Worm (Caenorhabditis elegans): ENCODE data around the gene F58H1.2.

The F58H1.2 gene

ce11 chrV:11941664-11942063, 12.8 kb downstream of the F58H1.2 start:
- no peak for TF ChIP-seq elt-3 (tag; optimal IDR thresholded peaks at IDR 0.05)
- no peak for TF ChIP-seq nhr-43 (tag; optimal IDR thresholded peaks at IDR 0.05; ENCODE audit: poor library complexity, severe bottlenecking)
- no peak for TF ChIP-seq nhr-12 (tag; optimal IDR thresholded peaks at IDR 0.05)
- peak; percentile 99 for TF ChIP-seq elt-2 (tag; optimal IDR thresholded peaks at IDR 0.05)
- no peak for TF ChIP-seq sea-2 (GFP tag; optimal IDR thresholded peaks at IDR 0.05)
- no peak for TF ChIP-seq nhr-237 (tag; optimal IDR thresholded peaks at IDR 0.05)
- no peak for TF ChIP-seq mdl-1 (tag; optimal IDR thresholded peaks at IDR 0.05)
- TF ChIP-seq jun-1 (tag; optimal IDR thresholded peaks at IDR 0.05), result peak; percentile 13
- no peak for TF ChIP-seq nhr-76 (tag; optimal IDR thresholded peaks at IDR 0.05)
- no peak for TF ChIP-seq ztf-11 (tag; optimal IDR thresholded peaks at IDR 0.05)
- peak; percentile 46 for TF ChIP-seq pha-4 (tag; optimal IDR thresholded peaks at IDR 0.05)
- no peak for TF ChIP-seq ama-1 (optimal IDR thresholded peaks at IDR 0.05)
- TF ChIP-seq hmg-11 (tag; optimal IDR thresholded peaks at IDR 0.05), result no peak
- no peak for TF ChIP-seq mml-1 (tag; optimal IDR thresholded peaks at IDR 0.05)
- no peak for TF ChIP-seq skn-1 (tag; optimal IDR thresholded peaks at IDR 0.05)
- TF ChIP-seq nhr-28 (tag; optimal IDR thresholded peaks at IDR 0.05), result no peak
- TF ChIP-seq zag-1 (tag; optimal IDR thresholded peaks at IDR 0.05), result no peak
- TF ChIP-seq R02D3.7 (tag; optimal IDR thresholded peaks at IDR 0.05), result no peak
- no peak for TF ChIP-seq lsy-12 (tag; optimal IDR thresholded peaks at IDR 0.05)
- no peak for TF ChIP-seq elt-1 (tag; optimal IDR thresholded peaks at IDR 0.05)
- no peak for TF ChIP-seq fos-1 (tag; optimal IDR thresholded peaks at IDR 0.05)
- no peak for TF ChIP-seq nhr-25 (tag; optimal IDR thresholded peaks at IDR 0.05)
- TF ChIP-seq eor-1 (tag; optimal IDR thresholded peaks at IDR 0.05), result no peak
- no peak for TF ChIP-seq ceh-16 (tag; optimal IDR thresholded peaks at IDR 0.05)
- no peak for TF ChIP-seq ztf-4 (tag; optimal IDR thresholded peaks at IDR 0.05)
- peak; percentile 96 for TF ChIP-seq pqm-1 (tag; optimal IDR thresholded peaks at IDR 0.05)

- TF ChIP-seq pha-4 (tag; optimal IDR thresholded peaks at IDR 0.05) (no peak), hmg-11 (tag; optimal IDR thresholded peaks at IDR 0.05) (no peak), sea-2 (GFP tag; optimal IDR thresholded peaks at IDR 0.05) (no peak), unc-62 (GFP tag; optimal IDR thresholded peaks at IDR 0.05) (no peak), ceh-28 (tag; optimal IDR thresholded peaks at IDR 0.05) (no peak), jun-1 (tag; optimal IDR thresholded peaks at IDR 0.05) (no peak)
Observed at ce11 chrV:11942325-11942724, 13.4 kb downstream of the F58H1.2 start, which contains the start of gene F58H1.6. Gene F58H1.6 (plus strand): TSS chrV:11942625.

DNA sequence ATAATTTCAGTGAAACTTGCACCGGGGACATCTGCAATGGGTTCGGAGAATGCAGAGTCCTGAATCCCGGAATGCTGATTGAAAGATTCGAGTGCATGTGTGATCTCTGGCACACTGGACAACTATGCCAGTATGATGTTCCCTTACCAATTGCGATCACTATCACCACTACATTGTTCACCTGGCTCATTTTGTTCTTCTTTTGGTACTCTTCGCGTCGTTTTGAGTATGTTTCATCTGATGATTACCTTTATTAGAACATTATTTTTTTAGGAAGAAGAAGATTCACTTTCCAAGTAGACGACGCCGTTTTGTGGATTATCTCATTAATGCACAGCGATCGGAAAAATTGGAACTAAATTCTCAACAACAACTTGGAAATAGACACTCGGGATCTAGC, 14.8 kb downstream of the F58H1.2 start:
- TF ChIP-seq zag-1 (tag; optimal IDR thresholded peaks at IDR 0.05) (no peak), elt-1 (tag; optimal IDR thresholded peaks at IDR 0.05) (no peak), R02D3.7 (tag; optimal IDR thresholded peaks at IDR 0.05) (no peak), ceh-16 (tag; optimal IDR thresholded peaks at IDR 0.05) (no peak)

DNA sequence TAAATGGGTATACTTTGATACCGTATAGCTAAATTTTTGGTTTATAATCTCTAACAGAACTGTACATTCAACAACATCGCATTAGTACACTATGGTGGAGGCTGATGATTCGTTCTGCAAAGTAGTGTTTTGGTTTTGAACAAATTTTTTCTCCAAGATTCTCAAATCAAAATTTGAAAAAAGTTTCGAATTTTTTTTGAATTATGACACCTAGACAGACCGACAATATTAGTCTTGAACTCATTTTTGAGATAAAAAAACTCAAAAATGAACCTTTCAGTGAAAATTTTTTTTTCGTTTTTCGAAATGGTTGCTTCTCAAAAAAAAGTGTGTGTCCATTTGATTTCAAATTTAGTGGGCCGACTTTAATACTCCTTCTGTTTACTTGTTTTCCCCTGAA, 16.5 kb downstream of the F58H1.2 start:
- TF ChIP-seq nhr-76 (tag; optimal IDR thresholded peaks at IDR 0.05), result no peak
- TF ChIP-seq ceh-16 (tag; optimal IDR thresholded peaks at IDR 0.05), result no peak
- no peak for TF ChIP-seq ama-1 (optimal IDR thresholded peaks at IDR 0.05)
- no peak for TF ChIP-seq nfya-1 (tag; optimal IDR thresholded peaks at IDR 0.05; ENCODE audit: insufficient read depth)
- TF ChIP-seq daf-12 (tag; optimal IDR thresholded peaks at IDR 0.05), result no peak
- no peak for TF ChIP-seq sea-2 (GFP tag; optimal IDR thresholded peaks at IDR 0.05)

ce11 chrV:11946818-11947217, 17.9 kb downstream of the F58H1.2 start:
- TF ChIP-seq fkh-2 (tag; optimal IDR thresholded peaks at IDR 0.05), result no peak
- no peak for TF ChIP-seq nhr-25 (tag; optimal IDR thresholded peaks at IDR 0.05)
- TF ChIP-seq elt-3 (tag; optimal IDR thresholded peaks at IDR 0.05), result no peak
- no peak for TF ChIP-seq aly-2 (tag; optimal IDR thresholded peaks at IDR 0.05)
- no peak for TF ChIP-seq lsy-12 (tag; optimal IDR thresholded peaks at IDR 0.05)
- no peak for TF ChIP-seq lin-15B (tag; optimal IDR thresholded peaks at IDR 0.05)
- TF ChIP-seq ceh-82 (tag; optimal IDR thresholded peaks at IDR 0.05), result no peak
- TF ChIP-seq fos-1 (tag; optimal IDR thresholded peaks at IDR 0.05), result no peak

Measured in whole organism, L3 larva.